Fruit fly (Drosophila melanogaster): ENCODE measurements around the gene mthl6.

dm6 chr3L:7529081-7530021 lies 43.6 kb downstream of the mthl6 start:
- TF ChIP-seq Hr39 (GFP tag; optimal IDR thresholded peaks at IDR 0.05) = peak; percentile 54
- TF ChIP-seq Blimp-1 (GFP tag; optimal IDR thresholded peaks at IDR 0.05) = no peak
- peak; percentile 25 for TF ChIP-seq cyc (GFP tag; optimal IDR thresholded peaks at IDR 0.05)
- peak; percentile 29 for TF ChIP-seq Ets21C (GFP tag; optimal IDR thresholded peaks at IDR 0.05)
- no peak for TF ChIP-seq CG9139 (GFP tag; optimal IDR thresholded peaks at IDR 0.05)
- TF ChIP-seq Hr4 (GFP tag; optimal IDR thresholded peaks at IDR 0.05) = peak; percentile 61

All from whole organism, prepupa.